Fruit fly (Drosophila melanogaster): Measurements from ENCODE around the gene Graf.

Graf gene

dm6 chrX:15785429-15786239 is 25.1 kb upstream of the Graf start, which contains the start of the genes Paf-AHalpha and mRpS30 (continued):
- TF ChIP-seq CG10959 (GFP tag; IDR thresholded peaks at IDR 0.05) (no peak), bbx (GFP tag; IDR thresholded peaks at IDR 0.05; ENCODE audit: partially characterized antibody) (0 out of 2 replicates have a peak, but pooled peaks have one; percentile 35), Doc3 (GFP tag; IDR thresholded peaks at IDR 0.05; ENCODE audit: partially characterized antibody) (no peak), CG31388 (GFP tag; optimal IDR thresholded peaks at IDR 0.05) (no peak), nmo (GFP tag; optimal IDR thresholded peaks at IDR 0.05) (peak; percentile 12), Hmx (GFP tag; optimal IDR thresholded peaks at IDR 0.05) (no peak), slbo (GFP tag; IDR thresholded peaks at IDR 0.05) (peak; percentile 34; the same call in 1 of the 2 replicates), lola (GFP tag; optimal IDR thresholded peaks at IDR 0.05) (no peak), Sry-β (GFP tag; optimal IDR thresholded peaks at IDR 0.05) (no peak), CG3995 (GFP tag; optimal IDR thresholded peaks at IDR 0.05) (peak; percentile 94), CG7745 (tag; optimal IDR thresholded peaks at IDR 0.05) (no peak), CG8388 (GFP tag; optimal IDR thresholded peaks at IDR 0.05) (no peak), ato (GFP tag; IDR thresholded peaks at IDR 0.05; ENCODE audit: partially characterized antibody) (no peak), esg (GFP tag; conservative IDR thresholded peaks at IDR 0.05) (no peak), sug (tag; optimal IDR thresholded peaks at IDR 0.05) (no peak), cas (GFP tag; IDR thresholded peaks at IDR 0.05) (no peak), pum (GFP tag; optimal IDR thresholded peaks at IDR 0.05) (no peak), CG10267 (tag; optimal IDR thresholded peaks at IDR 0.05) (peak; percentile 19), CG2889 (GFP tag; IDR thresholded peaks at IDR 0.05) (no peak), MTF-1 (GFP tag; optimal IDR thresholded peaks at IDR 0.05; ENCODE audit: borderline replicate concordance) (no peak), gro (GFP tag; optimal IDR thresholded peaks at IDR 0.05) (no peak), mld (GFP tag; IDR thresholded peaks at IDR 0.05; ENCODE audit: partially characterized antibody) (no peak), Ets65A (GFP tag) (no peak), B-H1 (GFP tag; IDR thresholded peaks at IDR 0.05) (no peak), sim (GFP tag; IDR thresholded peaks at IDR 0.05) (no peak), vvl (GFP tag; IDR thresholded peaks at IDR 0.05) (peak; percentile 25; the same call in 1 of the 2 replicates), CG6689 (GFP tag; IDR thresholded peaks at IDR 0.05) (no peak), maf-S (GFP tag; optimal IDR thresholded peaks at IDR 0.05) (no peak), lab (GFP tag; optimal IDR thresholded peaks at IDR 0.05) (no peak), CG33557 (GFP tag; optimal IDR thresholded peaks at IDR 0.05) (no peak), NC2α (GFP tag; optimal IDR thresholded peaks at IDR 0.05) (no peak), CG9932 (GFP tag; IDR thresholded peaks at IDR 0.05) (peak; percentile 31; the same call in 1 of the 2 replicates), ems (GFP tag; optimal IDR thresholded peaks at IDR 0.05) (no peak), CG3726 (GFP tag; IDR thresholded peaks at IDR 0.05) (no peak), CG12155 (GFP tag; optimal IDR thresholded peaks at IDR 0.05) (no peak), HLH3B (GFP tag; IDR thresholded peaks at IDR 0.05) (no peak), Dip2 (GFP tag; IDR thresholded peaks at IDR 0.05) (no peak), CG5953 (GFP tag; IDR thresholded peaks at IDR 0.05) (no peak), Ptx1 (GFP tag; IDR thresholded peaks at IDR 0.05) (no peak), CG1792 (GFP tag; optimal IDR thresholded peaks at IDR 0.05) (no peak), CG16779 (GFP tag; IDR thresholded peaks at IDR 0.05) (no peak), gce (GFP tag; IDR thresholded peaks at IDR 0.05) (no peak), CG6272 (GFP tag; IDR thresholded peaks at IDR 0.05) (no peak), CG16815 (GFP tag; optimal IDR thresholded peaks at IDR 0.05) (no peak), NfI (GFP tag; optimal IDR thresholded peaks at IDR 0.05) (no peak), dysf (GFP tag; IDR thresholded peaks at IDR 0.05) (no peak), Oli (tag; optimal IDR thresholded peaks at IDR 0.05) (no peak), CG30020 (tag; optimal IDR thresholded peaks at IDR 0.05) (peak; percentile 84), toy (GFP tag; IDR thresholded peaks at IDR 0.05) (no peak), inv (GFP tag; IDR thresholded peaks at IDR 0.05; ENCODE audit: partially characterized antibody) (no peak)
